Fruit fly (Drosophila melanogaster): Measurements from ENCODE around the gene CstF50.

CstF50 gene

DNA sequence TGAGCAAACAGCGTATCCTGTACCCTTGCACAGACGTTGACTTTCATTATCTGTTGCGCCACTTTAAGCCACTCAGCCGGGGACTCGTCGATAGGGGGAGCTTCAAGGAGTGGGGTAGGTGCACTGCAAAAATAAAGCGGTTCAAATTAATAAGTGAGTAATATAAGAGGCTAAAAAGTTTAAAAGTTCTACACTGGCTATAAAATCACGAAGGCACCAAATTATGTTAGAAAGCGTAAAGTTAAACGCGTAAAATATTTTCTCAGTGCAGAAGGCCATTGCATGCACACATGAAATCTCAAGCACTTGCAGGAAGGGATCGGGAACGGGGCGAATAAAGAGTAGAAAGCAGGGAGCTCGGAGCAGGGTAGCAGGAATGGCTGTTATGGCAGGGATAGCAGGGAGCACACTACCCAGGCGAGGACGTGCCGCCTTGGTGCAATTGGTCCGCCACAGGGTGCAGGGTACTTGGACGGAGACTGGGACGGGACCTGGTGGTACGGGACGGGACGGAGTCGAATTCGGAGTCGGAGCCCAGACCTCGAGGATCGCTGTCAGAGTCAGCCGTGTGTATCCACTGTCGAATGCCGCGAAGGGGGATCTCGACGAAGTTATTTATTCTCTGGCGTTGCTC lies 38.5 kb downstream of the CstF50 start:
- TF ChIP-seq CG10348 (GFP tag; IDR thresholded peaks at IDR 0.05) (no peak), Pif1B (GFP tag; optimal IDR thresholded peaks at IDR 0.05) (peak; percentile 81), CG4496 (GFP tag; IDR thresholded peaks at IDR 0.05) (peak; percentile 52; the same call in 1 of the 3 replicates), CG15710 (tag; optimal IDR thresholded peaks at IDR 0.05) (peak; percentile 90), CG32121 (GFP tag; IDR thresholded peaks at IDR 0.05) (no peak), Pif1A (GFP tag; optimal IDR thresholded peaks at IDR 0.05) (peak; percentile 85), D1 (tag; optimal IDR thresholded peaks at IDR 0.05) (peak; percentile 80), gl (tag; optimal IDR thresholded peaks at IDR 0.05) (peak; percentile 89), CG17806 (tag; optimal IDR thresholded peaks at IDR 0.05) (peak; percentile 94), CG8301 (tag; optimal IDR thresholded peaks at IDR 0.05) (peak; percentile 50), Ets98B (GFP tag; IDR thresholded peaks at IDR 0.05) (0 out of 2 replicates have a peak, but pooled peaks have one; percentile 20), CG14655 (GFP tag; optimal IDR thresholded peaks at IDR 0.05) (peak; percentile 78), CG9948 (tag; optimal IDR thresholded peaks at IDR 0.05) (peak; percentile 91), rn (GFP tag; IDR thresholded peaks at IDR 0.05) (no peak), CG13204 (GFP tag; optimal IDR thresholded peaks at IDR 0.05) (peak; percentile 65), fd96Ca (GFP tag; IDR thresholded peaks at IDR 0.05) (peak; percentile 68; the same call in 2 of the 3 replicates), CG34367 (tag; optimal IDR thresholded peaks at IDR 0.05) (peak; percentile 90), Snoo (tag; optimal IDR thresholded peaks at IDR 0.05) (peak; percentile 91), EcR (GFP tag; optimal IDR thresholded peaks at IDR 0.05) (peak; percentile 29), CG8159 (tag; optimal IDR thresholded peaks at IDR 0.05) (peak; percentile 95), CG12605 (GFP tag; IDR thresholded peaks at IDR 0.05) (peak; percentile 65)

DNA sequence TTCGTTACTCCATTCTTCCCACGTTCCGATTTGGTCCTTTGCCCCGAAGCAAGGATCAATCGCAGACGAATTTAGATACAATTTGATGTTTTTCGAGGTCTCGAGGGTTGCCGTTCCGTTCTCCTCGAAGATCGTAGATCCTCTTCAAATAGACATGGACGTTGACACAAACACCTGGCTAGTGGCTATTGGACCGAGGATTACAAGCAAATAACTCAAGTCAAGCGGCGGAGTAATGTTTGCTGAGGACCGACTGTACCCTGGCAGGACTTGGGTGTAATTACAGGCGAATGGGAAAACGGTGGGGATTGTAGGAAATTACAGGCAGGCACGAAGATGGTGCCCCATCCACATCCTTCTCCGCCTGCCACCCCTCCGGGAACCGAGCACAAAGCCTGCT lies 39.2 kb downstream of the CstF50 start:
- TF ChIP-seq Ets98B (GFP tag; IDR thresholded peaks at IDR 0.05) (no peak), D1 (tag; optimal IDR thresholded peaks at IDR 0.05) (no peak), CG8159 (tag; optimal IDR thresholded peaks at IDR 0.05) (no peak), CG8301 (tag; optimal IDR thresholded peaks at IDR 0.05) (no peak), CG4496 (GFP tag; IDR thresholded peaks at IDR 0.05) (no peak), CG12605 (GFP tag; IDR thresholded peaks at IDR 0.05) (no peak), Pif1B (GFP tag; optimal IDR thresholded peaks at IDR 0.05) (no peak), CG14655 (GFP tag; optimal IDR thresholded peaks at IDR 0.05) (no peak), EcR (GFP tag; optimal IDR thresholded peaks at IDR 0.05) (no peak), CG15710 (tag; optimal IDR thresholded peaks at IDR 0.05) (no peak), CG32121 (GFP tag; IDR thresholded peaks at IDR 0.05) (no peak), CG34367 (tag; optimal IDR thresholded peaks at IDR 0.05) (no peak)

DNA sequence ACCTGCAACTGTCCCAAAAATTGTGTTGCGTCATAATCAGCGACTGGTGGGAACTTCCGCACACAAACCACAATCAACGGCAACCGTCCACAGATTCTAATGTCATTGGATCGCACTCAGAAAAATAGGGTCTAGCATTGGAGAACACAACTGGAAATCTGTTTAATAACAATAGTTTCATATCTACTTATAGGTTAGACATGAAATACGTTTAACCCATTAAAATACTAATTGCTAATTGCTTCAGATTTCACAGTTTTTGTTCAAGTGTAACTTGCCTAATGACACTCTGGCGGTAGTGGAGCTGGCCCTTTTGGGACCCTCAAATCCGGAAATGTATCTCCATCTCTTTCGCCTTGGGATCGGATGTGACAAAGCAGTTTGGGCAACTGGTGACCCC lies 40.1 kb downstream of the CstF50 start:
- no peak for TF ChIP-seq D1 (tag; optimal IDR thresholded peaks at IDR 0.05)
- TF ChIP-seq CG14655 (GFP tag; optimal IDR thresholded peaks at IDR 0.05), result peak; percentile 27

DNA sequence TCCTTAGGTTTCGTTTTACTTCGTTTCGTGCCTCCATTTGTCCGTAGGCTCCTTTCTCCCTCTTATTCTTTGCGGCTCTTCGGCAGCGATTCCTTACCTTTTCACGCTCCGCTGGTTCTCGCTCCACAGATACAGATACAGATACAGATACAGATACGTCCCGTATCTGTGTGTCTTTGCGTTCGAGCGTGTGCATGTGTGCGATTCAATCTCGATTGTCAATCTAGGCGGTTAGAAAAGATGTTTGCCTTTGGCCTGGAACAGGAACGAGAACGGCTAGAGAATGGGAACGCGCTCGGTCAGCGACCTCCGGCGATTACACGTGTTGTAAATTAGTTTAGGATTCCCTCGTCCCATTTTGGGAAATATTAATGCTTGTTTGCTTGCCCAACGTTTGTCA lies 46.3 kb downstream of the CstF50 start:
- TF ChIP-seq CG13204 (GFP tag; optimal IDR thresholded peaks at IDR 0.05), result peak; percentile 23
- no peak for TF ChIP-seq CG12605 (GFP tag; IDR thresholded peaks at IDR 0.05)
- no peak for TF ChIP-seq Pif1B (GFP tag; optimal IDR thresholded peaks at IDR 0.05)
- TF ChIP-seq CG32121 (GFP tag; IDR thresholded peaks at IDR 0.05), result no peak
- no peak for TF ChIP-seq fd96Ca (GFP tag; IDR thresholded peaks at IDR 0.05)
- TF ChIP-seq EcR (GFP tag; optimal IDR thresholded peaks at IDR 0.05), result peak; percentile 63
- no peak for TF ChIP-seq D1 (tag; optimal IDR thresholded peaks at IDR 0.05)

DNA sequence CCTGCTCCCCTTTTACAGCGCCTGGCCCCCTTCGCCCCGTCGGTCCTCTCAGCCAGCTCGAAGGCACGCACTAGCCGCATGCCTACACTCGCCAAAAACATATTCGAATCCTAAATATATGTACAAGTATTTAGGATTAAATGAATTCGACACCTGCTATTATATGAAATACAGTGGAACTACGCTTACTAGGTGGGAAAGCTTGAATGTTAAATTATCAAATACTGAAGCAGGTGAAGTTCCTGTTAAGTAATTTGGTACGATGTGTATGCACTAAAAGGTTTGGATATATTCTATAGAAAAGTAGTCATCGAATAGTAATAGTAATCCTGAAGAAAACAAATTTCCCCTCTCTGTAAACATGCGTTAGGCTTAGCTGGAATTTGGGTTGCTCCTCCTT lies 47.0 kb downstream of the CstF50 start:
- TF ChIP-seq Pif1A (GFP tag; optimal IDR thresholded peaks at IDR 0.05) (peak; percentile 47), D1 (tag; optimal IDR thresholded peaks at IDR 0.05) (no peak), CG8301 (tag; optimal IDR thresholded peaks at IDR 0.05) (peak; percentile 78), CG4496 (GFP tag; IDR thresholded peaks at IDR 0.05) (no peak), CG14655 (GFP tag; optimal IDR thresholded peaks at IDR 0.05) (peak; percentile 87), Ets98B (GFP tag; IDR thresholded peaks at IDR 0.05) (no peak), CG9948 (tag; optimal IDR thresholded peaks at IDR 0.05) (peak; percentile 76), Snoo (tag; optimal IDR thresholded peaks at IDR 0.05) (no peak), CG10348 (GFP tag; IDR thresholded peaks at IDR 0.05) (no peak), CG15710 (tag; optimal IDR thresholded peaks at IDR 0.05) (peak; percentile 28), rn (GFP tag; IDR thresholded peaks at IDR 0.05) (no peak), CG32121 (GFP tag; IDR thresholded peaks at IDR 0.05) (no peak), CG34367 (tag; optimal IDR thresholded peaks at IDR 0.05) (peak; percentile 27), EcR (GFP tag; optimal IDR thresholded peaks at IDR 0.05) (no peak), CG17806 (tag; optimal IDR thresholded peaks at IDR 0.05) (peak; percentile 49), gl (tag; optimal IDR thresholded peaks at IDR 0.05) (no peak), CG12605 (GFP tag; IDR thresholded peaks at IDR 0.05) (no peak), Pif1B (GFP tag; optimal IDR thresholded peaks at IDR 0.05) (peak; percentile 37), CG8159 (tag; optimal IDR thresholded peaks at IDR 0.05) (peak; percentile 42), fd96Ca (GFP tag; IDR thresholded peaks at IDR 0.05) (peak; percentile 37; the same call in 2 of the 3 replicates)
